Fruit fly (Drosophila melanogaster) whole organism, embryonic: ENCODE data around the gene CG13601.
A peak's percentile ranks its signal among the peaks of the same experiment; 100 is the strongest.

Source experiments
- Blimp-1 ChIP-seq: fragments of 200-800 bp; sonication (Bioruptor generic); optimal IDR thresholded peaks from 3 replicates; lab custom pipeline; 2018; ENCODE audit warnings: missing biosample characterization, missing genetic modification characterization, mild to moderate bottlenecking, moderate library complexity, missing genetic modification reagents
- BtbVII ChIP-seq: fragments of 200-800 bp; sonication (Bioruptor generic); optimal IDR thresholded peaks from 3 replicates; lab custom pipeline; 2017; ENCODE audit warnings: missing biosample characterization, mild to moderate bottlenecking, missing genetic modification characterization
- CG11247 ChIP-seq: fragments of 200-800 bp; sonication (Bioruptor generic); IDR thresholded peaks from 2 replicates; pipeline ENCODE4 v1.3.6; 2022; ENCODE audit warnings: missing biosample characterization, missing genetic modification characterization
- CG13894 ChIP-seq: fragments of 200-800 bp; sonication (Bioruptor generic); optimal IDR thresholded peaks from 3 replicates; lab custom pipeline; 2018; ENCODE audit warnings: missing biosample characterization, mild to moderate bottlenecking, missing genetic modification characterization, moderate library complexity
- CG14965 ChIP-seq: fragments of 200-800 bp; sonication (Bioruptor generic); optimal IDR thresholded peaks from 2 replicates; lab custom pipeline; 2016; ENCODE audit warnings: missing biosample characterization, missing genetic modification characterization, borderline replicate concordance
- CG15269 ChIP-seq: fragments of 200-800 bp; sonication (Bioruptor generic); optimal IDR thresholded peaks from 2 replicates; lab custom pipeline; 2018; ENCODE audit warnings: missing biosample characterization, mild to moderate bottlenecking, missing genetic modification characterization, moderate library complexity
- CG15479 ChIP-seq: fragments of 200-800 bp; sonication (Bioruptor generic); optimal IDR thresholded peaks from 3 replicates; lab custom pipeline; 2019; ENCODE audit warnings: missing biosample characterization, mild to moderate bottlenecking, missing genetic modification characterization, moderate library complexity
- CG1602 ChIP-seq: fragments of 200-800 bp; sonication (Bioruptor generic); optimal IDR thresholded peaks from 3 replicates; lab custom pipeline; 2016; ENCODE audit warnings: missing biosample characterization, missing genetic modification characterization
- CG17359 ChIP-seq: fragments of 200-800 bp; sonication (Bioruptor generic); optimal IDR thresholded peaks from 3 replicates; lab custom pipeline; 2018; ENCODE audit warnings: missing biosample characterization, mild to moderate bottlenecking, missing genetic modification characterization, moderate library complexity
- CG17385 ChIP-seq: fragments of 200-800 bp; sonication (Bioruptor generic); optimal IDR thresholded peaks from 3 replicates; lab custom pipeline; 2018; ENCODE audit warnings: missing biosample characterization, mild to moderate bottlenecking, missing genetic modification characterization
- CG18619 ChIP-seq: fragments of 200-800 bp; sonication (Bioruptor generic); optimal IDR thresholded peaks from 3 replicates; lab custom pipeline; 2017; ENCODE audit warnings: missing biosample characterization, mild to moderate bottlenecking, missing genetic modification characterization
- CG32767 ChIP-seq: fragments of 200-800 bp; sonication (Bioruptor generic); IDR thresholded peaks from 2 replicates; pipeline ENCODE4 v1.3.6; 2022; ENCODE audit warnings: missing biosample characterization, missing genetic modification characterization
- CG32772 ChIP-seq: fragments of 200-800 bp; sonication (Bioruptor generic); IDR thresholded peaks from 2 replicates; pipeline ENCODE4 v1.3.6; 2022; ENCODE audit warnings: missing biosample characterization, missing genetic modification characterization
- CG34224 ChIP-seq: fragments of 200-800 bp; sonication (Bioruptor generic); IDR thresholded peaks from 3 replicates; pipeline ENCODE4 v1.3.6; 2022; ENCODE audit warnings: missing biosample characterization, missing genetic modification characterization; ENCODE audit not compliant: partially characterized antibody
- CG3995 ChIP-seq: fragments of 200-800 bp; sonication (Bioruptor generic); optimal IDR thresholded peaks from 3 replicates; lab custom pipeline; 2016; ENCODE audit warnings: missing biosample characterization, missing genetic modification characterization
- CG43689 ChIP-seq: fragments of 200-800 bp; sonication (Bioruptor generic); IDR thresholded peaks from 2 replicates; pipeline ENCODE4 v1.3.6; 2022; ENCODE audit warnings: missing biosample characterization, missing genetic modification characterization
- CG6791 ChIP-seq: fragments of 200-800 bp; sonication (Bioruptor generic); IDR thresholded peaks from 3 replicates; pipeline ENCODE4 v1.3.6; 2022; ENCODE audit warnings: missing biosample characterization, missing genetic modification characterization; ENCODE audit not compliant: partially characterized antibody
- CG9437 ChIP-seq: fragments of 200-800 bp; sonication (Bioruptor generic); optimal IDR thresholded peaks from 2 replicates; lab custom pipeline; 2018; ENCODE audit warnings: missing biosample characterization, mild to moderate bottlenecking, missing genetic modification characterization
- CG9797 ChIP-seq: fragments of 200-800 bp; sonication (Bioruptor generic); optimal IDR thresholded peaks from 3 replicates; lab custom pipeline; 2018; ENCODE audit warnings: missing biosample characterization, mild to moderate bottlenecking, missing genetic modification characterization
- CG9817 ChIP-seq: fragments of 200-800 bp; sonication (Bioruptor generic); optimal IDR thresholded peaks from 2 replicates; lab custom pipeline; 2018; ENCODE audit warnings: missing biosample characterization, mild to moderate bottlenecking, missing genetic modification characterization, moderate library complexity
- CG9876 ChIP-seq: fragments of 200-800 bp; sonication (Bioruptor generic); optimal IDR thresholded peaks from 2 replicates; lab custom pipeline; 2016; ENCODE audit warnings: missing biosample characterization, missing genetic modification characterization
- CHES-1-like ChIP-seq: fragments of 200-800 bp; sonication (Bioruptor generic); optimal IDR thresholded peaks from 2 replicates; lab custom pipeline; 2016; ENCODE audit warnings: missing biosample characterization, missing genetic modification characterization
- Dek ChIP-seq: fragments of 200-800 bp; sonication (Bioruptor generic); optimal IDR thresholded peaks from 3 replicates; lab custom pipeline; 2019; ENCODE audit warnings: missing biosample characterization, mild to moderate bottlenecking, missing genetic modification characterization, moderate library complexity
- Dfd ChIP-seq, 2 experiments: fragments of >200 bp; optimal IDR thresholded peaks; 2 replicates each; lab custom pipeline; 2017; ENCODE audit warnings: missing biosample characterization in 2 of 2, missing genetic modification characterization in 2 of 2
- Eip74EF ChIP-seq, 2 experiments: fragments of 200-800 bp in 1 of 2; fragments of >200 bp in 1 of 2; sonication (Bioruptor generic) in 1 of 2; optimal IDR thresholded peaks; 2 replicates each; lab custom pipeline; 2017 to 2019; ENCODE audit warnings: missing biosample characterization in 2 of 2, missing genetic modification characterization in 2 of 2, mild to moderate bottlenecking in 1 of 2, moderate library complexity in 1 of 2
- HLH3B ChIP-seq: fragments of 200-800 bp; sonication (Bioruptor generic); IDR thresholded peaks from 2 replicates; pipeline ENCODE4 v1.3.6; 2022; ENCODE audit warnings: missing biosample characterization, missing genetic modification characterization
- HLH4C ChIP-seq: fragments of 200-800 bp; sonication (Bioruptor generic); IDR thresholded peaks from 3 replicates; pipeline ENCODE4 v1.3.6; 2022; ENCODE audit warnings: missing biosample characterization, missing genetic modification characterization; ENCODE audit not compliant: partially characterized antibody
- Med ChIP-seq: fragments of 200-800 bp; sonication (Bioruptor generic); peaks from one replicate; lab custom pipeline; 2016; ENCODE audit warnings: missing biosample characterization, missing genetic modification characterization, mild to moderate bottlenecking, inconsistent platforms, moderate library complexity
- Optix ChIP-seq: fragments of 200-800 bp; sonication (Bioruptor generic); IDR thresholded peaks from 3 replicates; pipeline ENCODE4 v1.3.6; 2022; ENCODE audit warnings: missing biosample characterization, missing genetic modification characterization
- PHDP ChIP-seq: fragments of 200-800 bp; sonication (Bioruptor generic); optimal IDR thresholded peaks from 3 replicates; lab custom pipeline; 2018; ENCODE audit warnings: missing biosample characterization, mild to moderate bottlenecking, missing genetic modification characterization, moderate library complexity
- Sry-δ ChIP-seq: fragments of 200-800 bp; sonication (Bioruptor generic); optimal IDR thresholded peaks from 2 replicates; lab custom pipeline; 2016; ENCODE audit warnings: missing biosample characterization, missing genetic modification characterization
- amos ChIP-seq: fragments of 200-800 bp; sonication (Bioruptor generic); IDR thresholded peaks from 2 replicates; pipeline ENCODE4 v1.3.6; 2022; ENCODE audit warnings: missing biosample characterization, missing genetic modification characterization; ENCODE audit not compliant: partially characterized antibody
- ato ChIP-seq: fragments of 200-800 bp; sonication (Bioruptor generic); IDR thresholded peaks from 2 replicates; pipeline ENCODE4 v1.3.6; 2022; ENCODE audit warnings: missing biosample characterization, missing genetic modification characterization; ENCODE audit not compliant: partially characterized antibody
- bbx ChIP-seq: fragments of 200-800 bp; sonication (Bioruptor generic); IDR thresholded peaks from 2 replicates; pipeline ENCODE4 v1.3.6; 2022; ENCODE audit warnings: missing biosample characterization, missing genetic modification characterization; ENCODE audit not compliant: partially characterized antibody
- cato ChIP-seq: fragments of 200-800 bp; sonication (Bioruptor generic); optimal IDR thresholded peaks from 2 replicates; lab custom pipeline; 2016; ENCODE audit warnings: missing biosample characterization, missing genetic modification characterization, borderline replicate concordance
- dan ChIP-seq: fragments of 200-800 bp; sonication (Bioruptor generic); IDR thresholded peaks from 2 replicates; pipeline ENCODE4 v1.3.6; 2022; ENCODE audit warnings: missing biosample characterization, missing genetic modification characterization
- emc ChIP-seq: fragments of 200-800 bp; sonication (Bioruptor generic); optimal IDR thresholded peaks from 2 replicates; lab custom pipeline; 2016; ENCODE audit warnings: missing biosample characterization, missing genetic modification characterization
- ems ChIP-seq: fragments of 200-800 bp; sonication (Bioruptor generic); optimal IDR thresholded peaks from 3 replicates; lab custom pipeline; 2016; ENCODE audit warnings: missing biosample characterization, missing genetic modification characterization
- gcm ChIP-seq: fragments of 200-800 bp; sonication (Bioruptor generic); optimal IDR thresholded peaks from 2 replicates; lab custom pipeline; 2019; ENCODE audit warnings: missing biosample characterization, mild to moderate bottlenecking, missing genetic modification characterization, moderate library complexity
- jing ChIP-seq: fragments of 200-800 bp; sonication (Bioruptor generic); optimal IDR thresholded peaks from 2 replicates; lab custom pipeline; 2018; ENCODE audit warnings: missing biosample characterization, mild to moderate bottlenecking, missing genetic modification characterization
- kah ChIP-seq: fragments of 200-800 bp; sonication (Bioruptor generic); optimal IDR thresholded peaks from 2 replicates; lab custom pipeline; 2018; ENCODE audit warnings: missing biosample characterization, mild to moderate bottlenecking, missing genetic modification characterization
- mld ChIP-seq: fragments of 200-800 bp; sonication (Bioruptor generic); IDR thresholded peaks from 3 replicates; pipeline ENCODE4 v1.3.6; 2022; ENCODE audit warnings: missing biosample characterization, missing genetic modification characterization; ENCODE audit not compliant: partially characterized antibody
- nerfin-2 ChIP-seq: fragments of 200-800 bp; sonication (Bioruptor generic); IDR thresholded peaks from 2 replicates; pipeline ENCODE4 v1.3.6; 2022; ENCODE audit warnings: missing biosample characterization, missing genetic modification characterization; ENCODE audit not compliant: partially characterized antibody
- phol ChIP-seq: fragments of 200-800 bp; sonication (Bioruptor generic); optimal IDR thresholded peaks from 3 replicates; lab custom pipeline; 2018; ENCODE audit warnings: missing biosample characterization, mild to moderate bottlenecking, missing genetic modification characterization, moderate library complexity
- repo ChIP-seq: fragments of 200-800 bp; sonication (Bioruptor generic); optimal IDR thresholded peaks from 2 replicates; lab custom pipeline; 2016; ENCODE audit warnings: missing biosample characterization, missing genetic modification characterization
- sna ChIP-seq: fragments of 200-800 bp; sonication (Bioruptor generic); IDR thresholded peaks from 2 replicates; pipeline ENCODE4 v1.3.6; 2022; ENCODE audit warnings: missing biosample characterization, missing genetic modification characterization; ENCODE audit not compliant: partially characterized antibody
- tin ChIP-seq: fragments of 200-800 bp; sonication (Bioruptor generic); optimal IDR thresholded peaks from 3 replicates; lab custom pipeline; 2016; ENCODE audit warnings: missing biosample characterization, missing genetic modification characterization

CG13601 gene

DNA sequence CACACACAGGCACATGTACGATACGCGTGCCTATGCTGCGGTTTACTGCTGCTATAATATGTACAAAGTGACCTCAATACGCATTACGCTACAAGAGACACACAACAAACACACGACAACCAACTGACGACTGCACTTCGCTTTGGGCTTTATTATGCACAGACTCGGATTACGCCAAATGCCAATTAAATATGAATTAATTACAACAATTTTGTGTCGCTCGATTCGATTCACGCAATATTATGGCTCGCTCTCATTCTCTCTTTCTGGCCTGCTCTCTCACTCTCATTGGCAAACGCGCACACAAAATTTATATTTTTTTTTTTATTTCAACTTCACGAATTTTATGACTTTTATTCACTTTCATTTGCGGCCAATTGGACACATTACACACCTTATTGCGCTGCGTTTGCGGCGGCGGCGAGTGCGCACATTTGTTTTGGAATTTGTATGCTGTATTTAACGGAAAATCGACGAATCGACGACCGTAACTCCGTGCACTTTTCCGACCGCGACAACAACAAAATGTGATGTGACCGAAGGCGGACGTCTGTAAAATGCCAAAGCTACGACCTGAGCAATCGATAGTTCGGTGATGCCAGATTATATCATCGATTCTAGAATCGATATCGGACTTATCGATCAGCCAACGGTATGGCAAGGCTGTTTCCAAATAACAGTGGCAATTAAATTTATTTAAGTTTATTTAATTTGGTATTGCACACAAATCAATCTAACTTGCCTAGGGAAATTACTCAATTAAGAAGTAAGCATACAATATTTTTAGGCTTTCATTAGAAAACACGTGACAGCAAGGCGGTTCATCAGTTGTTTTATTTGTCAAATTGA lies 4.7 kb downstream of the CG13601 start, which contains the start of the genes sba and CG31141 (continued):
- peak; percentile 83 for TF ChIP-seq CG17359 (tag; lab: Kevin White, UChicago)
- TF ChIP-seq repo (GFP tag; lab: Kevin White, UChicago), result peak; percentile 21
- peak; percentile 6 for TF ChIP-seq ems (GFP tag; lab: Kevin White, UChicago)
- TF ChIP-seq bbx (GFP tag; lab: Robert Waterston, UW), result peak; percentile 94
- TF ChIP-seq CG13894 (tag; lab: Kevin White, UChicago), result peak; percentile 56
- TF ChIP-seq CG32767 (GFP tag; lab: Robert Waterston, UW), result no peak
- TF ChIP-seq dan (GFP tag; lab: Robert Waterston, UW), result no peak
- TF ChIP-seq CG9797 (GFP tag; lab: Kevin White, UChicago), result peak; percentile 76
- TF ChIP-seq nerfin-2, result peak; percentile 88
- TF ChIP-seq CG14965 (GFP tag; lab: Kevin White, UChicago), result no peak
- peak; percentile 26 for TF ChIP-seq gcm (GFP tag; lab: Kevin White, UChicago)
- TF ChIP-seq Med (GFP tag; lab: Kevin White, UChicago), result peak; percentile 74
- peak; percentile 9 for TF ChIP-seq CG9876 (GFP tag; lab: Kevin White, UChicago)
- TF ChIP-seq CG18619 (GFP tag; lab: Kevin White, UChicago), result peak; percentile 21
- peak; percentile 75 for TF ChIP-seq CG15479 (GFP tag; lab: Kevin White, UChicago)
- TF ChIP-seq Eip74EF (GFP tag; optimal IDR thresholded peaks at IDR 0.05; lab: Kevin White, UChicago), result peak in 1 of 2 experiments; percentile 27
- TF ChIP-seq amos (GFP tag; lab: Robert Waterston, UW), result peak; percentile 94
- no peak for TF ChIP-seq CG9817 (tag; lab: Kevin White, UChicago)
- TF ChIP-seq PHDP (tag; lab: Kevin White, UChicago), result peak; percentile 27
- peak; percentile 13 for TF ChIP-seq CHES-1-like (GFP tag; lab: Kevin White, UChicago)
- TF ChIP-seq CG15269 (tag; lab: Kevin White, UChicago), result peak; percentile 29
- peak; percentile 78 for TF ChIP-seq Sry-δ
- TF ChIP-seq cato (GFP tag; lab: Kevin White, UChicago), result no peak
- peak; percentile 84 for TF ChIP-seq HLH4C (GFP tag; lab: Robert Waterston, UW)
- peak; percentile 38 for TF ChIP-seq Blimp-1 (GFP tag; lab: Kevin White, UChicago)
- TF ChIP-seq ato, result peak; percentile 84
- TF ChIP-seq tin (GFP tag; lab: Kevin White, UChicago), result peak; percentile 18
- no peak for TF ChIP-seq emc (GFP tag; lab: Kevin White, UChicago)
- peak; percentile 94 for TF ChIP-seq CG6791
- TF ChIP-seq phol (tag; lab: Kevin White, UChicago), result peak; percentile 15
- no peak for TF ChIP-seq jing
- TF ChIP-seq CG1602 (GFP tag; lab: Kevin White, UChicago), result no peak
- TF ChIP-seq Optix, result no peak
- TF ChIP-seq CG32772, result peak; percentile 44
- TF ChIP-seq HLH3B (GFP tag; lab: Robert Waterston, UW), result no peak
- peak; percentile 9 for TF ChIP-seq BtbVII (GFP tag; lab: Kevin White, UChicago)
- peak; percentile 24 for TF ChIP-seq Dek (tag; lab: Kevin White, UChicago)
- TF ChIP-seq Dfd (GFP tag; optimal IDR thresholded peaks at IDR 0.05; lab: Kevin White, UChicago), result no peak
- TF ChIP-seq CG43689, result no peak
- peak; percentile 73 for TF ChIP-seq sna
- TF ChIP-seq CG9437 (GFP tag; lab: Kevin White, UChicago), result peak; percentile 13
- peak; percentile 42 for TF ChIP-seq kah (GFP tag; lab: Kevin White, UChicago)
- peak; percentile 87 for TF ChIP-seq CG34224
- TF ChIP-seq mld (GFP tag; lab: Robert Waterston, UW), result peak; percentile 72; the same call in 2 of the 3 replicates
- 0 out of 2 replicates have a peak, but pooled peaks have one; percentile 13 for TF ChIP-seq CG11247
- peak; percentile 32 for TF ChIP-seq CG17385 (GFP tag; lab: Kevin White, UChicago)
- peak; percentile 17 for TF ChIP-seq CG3995 (GFP tag; lab: Kevin White, UChicago)
